Worm (Caenorhabditis elegans): ENCODE measurements around the gene T26A5.6.
A peak's percentile ranks its signal among the peaks of the same experiment; 100 is the strongest.

Gene T26A5.6

ce11 chrIII:6450596-6450995, at the start of gene T26A5.6:
Gene T26A5.6, minus strand, starts transcription at chrIII:6450696.
- TF ChIP-seq nhr-23 (tag; optimal IDR thresholded peaks at IDR 0.05): no peak
- no peak for TF ChIP-seq ceh-9 (tag; optimal IDR thresholded peaks at IDR 0.05)
- TF ChIP-seq hmg-11 (tag; optimal IDR thresholded peaks at IDR 0.05): no peak
- no peak for TF ChIP-seq zag-1 (tag; optimal IDR thresholded peaks at IDR 0.05)
- no peak for TF ChIP-seq elt-2 (tag; optimal IDR thresholded peaks at IDR 0.05)
- TF ChIP-seq ceh-28 (tag; optimal IDR thresholded peaks at IDR 0.05): no peak
- TF ChIP-seq elt-1 (tag; optimal IDR thresholded peaks at IDR 0.05): no peak
- TF ChIP-seq snpc-4 (tag; optimal IDR thresholded peaks at IDR 0.05): no peak

- TF ChIP-seq ZK546.5 (tag; optimal IDR thresholded peaks at IDR 0.05) (no peak), eor-1 (tag; optimal IDR thresholded peaks at IDR 0.05) (no peak), fkh-10 (GFP tag; optimal IDR thresholded peaks at IDR 0.05) (no peak), pqm-1 (tag; optimal IDR thresholded peaks at IDR 0.05) (peak; percentile 21), lin-15B (tag; optimal IDR thresholded peaks at IDR 0.05) (no peak), ceh-28 (tag; optimal IDR thresholded peaks at IDR 0.05) (no peak), mml-1 (tag; optimal IDR thresholded peaks at IDR 0.05) (no peak), zag-1 (tag; optimal IDR thresholded peaks at IDR 0.05) (no peak), egl-27 (tag; optimal IDR thresholded peaks at IDR 0.05) (no peak), ceh-16 (tag; optimal IDR thresholded peaks at IDR 0.05) (no peak), ztf-11 (tag; optimal IDR thresholded peaks at IDR 0.05) (no peak), elt-1 (tag; optimal IDR thresholded peaks at IDR 0.05) (no peak), unc-39 (tag; optimal IDR thresholded peaks at IDR 0.05) (no peak), elt-3 (tag; optimal IDR thresholded peaks at IDR 0.05) (no peak), elt-2 (tag; optimal IDR thresholded peaks at IDR 0.05) (peak; percentile 56), sea-2 (GFP tag; optimal IDR thresholded peaks at IDR 0.05) (no peak), daf-12 (tag; optimal IDR thresholded peaks at IDR 0.05) (no peak), nfya-1 (tag; optimal IDR thresholded peaks at IDR 0.05; ENCODE audit: insufficient read depth) (peak; percentile 53), nhr-23 (tag; optimal IDR thresholded peaks at IDR 0.05) (no peak), nhr-11 (tag; optimal IDR thresholded peaks at IDR 0.05) (no peak), pha-4 (tag; optimal IDR thresholded peaks at IDR 0.05) (no peak), ztf-4 (tag; optimal IDR thresholded peaks at IDR 0.05) (no peak)
Measured at ce11 chrIII:6500032-6500564, 49.6 kb upstream of the T26A5.6 start, which contains the start of gene F23F12.3. Gene F23F12.3, plus strand, starts transcription at chrIII:6500514.

ce11 chrIII:6499102-6499501, 48.6 kb upstream of the T26A5.6 start:
- TF ChIP-seq elt-2 (tag; optimal IDR thresholded peaks at IDR 0.05) (no peak), nfya-1 (tag; optimal IDR thresholded peaks at IDR 0.05; ENCODE audit: insufficient read depth) (no peak), fkh-10 (GFP tag; optimal IDR thresholded peaks at IDR 0.05) (no peak), hmg-11 (tag; optimal IDR thresholded peaks at IDR 0.05) (no peak), daf-12 (tag; optimal IDR thresholded peaks at IDR 0.05) (no peak), nhr-77 (tag; optimal IDR thresholded peaks at IDR 0.05) (no peak), nhr-67 (tag; optimal IDR thresholded peaks at IDR 0.05) (no peak), egl-27 (tag; optimal IDR thresholded peaks at IDR 0.05) (no peak), elt-3 (tag; optimal IDR thresholded peaks at IDR 0.05) (no peak), ceh-28 (tag; optimal IDR thresholded peaks at IDR 0.05) (no peak), nhr-12 (tag; optimal IDR thresholded peaks at IDR 0.05) (no peak), egl-5 (tag; optimal IDR thresholded peaks at IDR 0.05) (no peak), mml-1 (tag; optimal IDR thresholded peaks at IDR 0.05) (no peak), ama-1 (optimal IDR thresholded peaks at IDR 0.05) (no peak), lin-39 (tag; optimal IDR thresholded peaks at IDR 0.05) (no peak), ceh-82 (tag; optimal IDR thresholded peaks at IDR 0.05) (no peak), nhr-237 (tag; optimal IDR thresholded peaks at IDR 0.05) (no peak), ceh-16 (tag; optimal IDR thresholded peaks at IDR 0.05) (no peak), jun-1 (tag; optimal IDR thresholded peaks at IDR 0.05) (no peak), nhr-23 (tag; optimal IDR thresholded peaks at IDR 0.05) (no peak)

ce11 chrIII:6498176-6498575, 47.7 kb upstream of the T26A5.6 start, which contains the start of gene sdz-15:
Gene sdz-15, plus strand, starts transcription at chrIII:6498476.
- TF ChIP-seq lin-39 (tag; optimal IDR thresholded peaks at IDR 0.05) (no peak), fkh-10 (GFP tag; optimal IDR thresholded peaks at IDR 0.05) (no peak), unc-39 (tag; optimal IDR thresholded peaks at IDR 0.05) (no peak)

- TF ChIP-seq pha-4 (tag; optimal IDR thresholded peaks at IDR 0.05) (peak; percentile 23), egl-27 (tag; optimal IDR thresholded peaks at IDR 0.05) (no peak), elt-2 (tag; optimal IDR thresholded peaks at IDR 0.05) (peak; percentile 85), pqm-1 (tag; optimal IDR thresholded peaks at IDR 0.05) (peak; percentile 77), nhr-23 (tag; optimal IDR thresholded peaks at IDR 0.05) (no peak)
Measured at ce11 chrIII:6495191-6495723, 44.8 kb upstream of the T26A5.6 start, which contains the start of gene F23F12.13. Gene F23F12.13, plus strand, starts transcription at chrIII:6495673.
